Worm (Caenorhabditis elegans): ENCODE data around the gene Y17G7B.8.
A peak's percentile ranks its signal among the peaks of the same experiment; 100 is the strongest.

DNA sequence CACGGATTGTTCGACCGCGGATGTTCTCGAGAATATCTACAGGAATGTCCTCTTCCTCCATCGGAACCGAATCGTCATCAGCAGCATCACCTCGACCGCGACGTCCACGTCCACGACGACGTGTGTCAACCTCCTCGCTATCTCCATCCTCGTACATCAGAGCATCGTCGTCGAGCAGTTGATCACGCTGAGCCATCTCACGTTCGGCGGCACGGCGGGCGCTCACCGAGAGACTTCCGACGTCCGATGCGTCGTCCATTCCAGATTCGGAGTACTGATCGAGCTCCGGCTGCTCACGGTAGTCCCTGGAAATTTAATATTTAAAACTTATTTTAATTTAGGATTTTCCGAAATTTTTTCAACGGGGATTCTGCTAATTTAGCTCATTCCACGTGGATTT is 21.6 kb downstream of the Y17G7B.8 start:
- TF ChIP-seq snpc-4 (GFP tag; optimal IDR thresholded peaks at IDR 0.05), result no peak
- TF ChIP-seq snpc-4 (tag; optimal IDR thresholded peaks at IDR 0.05), result no peak
- TF ChIP-seq hrde-1 (tag; optimal IDR thresholded peaks at IDR 0.05; ENCODE audit: borderline replicate concordance), result no peak
- TF ChIP-seq nhr-120 (GFP tag; IDR thresholded peaks at IDR 0.05), result no peak
- peak; percentile 78 for TF ChIP-seq zfh-2 (GFP tag; conservative IDR thresholded peaks at IDR 0.05)
- TF ChIP-seq lag-1 (GFP tag; IDR thresholded peaks at IDR 0.05), result no peak
- TF ChIP-seq F37B4.10 (GFP tag; IDR thresholded peaks at IDR 0.05), result no peak
- no peak for TF ChIP-seq unc-62 (GFP tag; optimal IDR thresholded peaks at IDR 0.05)
- no peak for TF ChIP-seq hmg-20 (GFP tag; IDR thresholded peaks at IDR 0.05)
- no peak for TF ChIP-seq pha-4 (tag; optimal IDR thresholded peaks at IDR 0.05)
- TF ChIP-seq ceh-100 (GFP tag; IDR thresholded peaks at IDR 0.05), result no peak
- TF ChIP-seq nhr-80 (tag; optimal IDR thresholded peaks at IDR 0.05), result no peak
- TF ChIP-seq gei-17 (GFP tag; optimal IDR thresholded peaks at IDR 0.05), result no peak
- TF ChIP-seq ztf-26 (tag; optimal IDR thresholded peaks at IDR 0.05), result no peak
